Worm (Caenorhabditis elegans) whole organism, L1 larva: Measurements from ENCODE around the gene mdt-4.
A peak's percentile ranks its signal among the peaks of the same experiment; 100 is the strongest.

ENCODE experiments used
- C04F5.9 ChIP-seq: sonication (generic microtip); optimal IDR thresholded peaks from 2 replicates; lab custom pipeline; 2016; ENCODE audit warnings: missing genetic modification characterization, missing compliant biosample characterization
- C16A3.4 ChIP-seq: fragments of 150-350 bp; optimal IDR thresholded peaks from 2 replicates; lab custom pipeline; 2014; ENCODE audit warnings: missing biosample characterization, missing genetic modification characterization
- F16B12.6 ChIP-seq: fragments of 150-350 bp; optimal IDR thresholded peaks from 2 replicates; lab custom pipeline; 2014; ENCODE audit warnings: missing biosample characterization, missing genetic modification characterization
- alr-1 ChIP-seq: fragments of 200-800 bp; sonication (Bioruptor generic); optimal IDR thresholded peaks from 2 replicates; lab custom pipeline; 2018; ENCODE audit warnings: borderline replicate concordance, mild to moderate bottlenecking, missing genetic modification characterization, missing compliant biosample characterization
- ama-1 ChIP-seq: fragments of 150-350 bp; optimal IDR thresholded peaks from 2 replicates; lab custom pipeline; 2014
- blmp-1 ChIP-seq: fragments of 150-350 bp; optimal IDR thresholded peaks from 2 replicates; lab custom pipeline; 2014; ENCODE audit warnings: missing biosample characterization, missing genetic modification characterization
- ceh-8 ChIP-seq: fragments of 200-800 bp; sonication (Bioruptor generic); optimal IDR thresholded peaks from 2 replicates; lab custom pipeline; 2018; ENCODE audit warnings: mild to moderate bottlenecking, missing genetic modification characterization, moderate library complexity, missing compliant biosample characterization
- ceh-82 ChIP-seq, 3 experiments: fragments of 150-350 bp in 1 of 3; sonication (generic microtip) in 2 of 3; optimal IDR thresholded peaks; 2 replicates each; lab custom pipeline; 2014 to 2017; ENCODE audit warnings: missing biosample characterization in 3 of 3, missing genetic modification characterization in 3 of 3
- ceh-88 ChIP-seq: fragments of 200-800 bp; sonication (Bioruptor generic); IDR thresholded peaks from 2 replicates; pipeline ENCODE4 v1.3.6; 2022; ENCODE audit warnings: missing genetic modification characterization, missing compliant biosample characterization
- ceh-90 ChIP-seq: sonication (generic microtip); optimal IDR thresholded peaks from 2 replicates; lab custom pipeline; 2016; ENCODE audit warnings: missing genetic modification characterization, missing compliant biosample characterization
- ces-1 ChIP-seq: fragments of 150-350 bp; optimal IDR thresholded peaks from 2 replicates; lab custom pipeline; 2014; ENCODE audit warnings: missing biosample characterization, missing genetic modification reagents, missing genetic modification characterization
- dpl-1 ChIP-seq, 3 experiments: fragments of 150-350 bp in 2 of 3; sonication (generic microtip) in 1 of 3; optimal IDR thresholded peaks; 2 replicates each; lab custom pipeline; 2014 to 2017; ENCODE audit warnings: missing biosample characterization in 3 of 3, missing genetic modification characterization in 3 of 3, missing genetic modification reagents in 3 of 3
- efl-1 ChIP-seq, 4 experiments: fragments of 150-350 bp; optimal IDR thresholded peaks in 3 of 4; peaks in 1 of 4; 1 replicate in 1 of 4; 2 replicates in 3 of 4; lab custom pipeline; 2014; ENCODE audit warnings: missing biosample characterization in 2 of 4, missing genetic modification characterization in 2 of 4, missing genetic modification reagents in 2 of 4
- egl-13 ChIP-seq: sonication (generic microtip); optimal IDR thresholded peaks from 2 replicates; lab custom pipeline; 2016; ENCODE audit warnings: missing genotype, missing genetic modification reagents, missing genetic modification characterization, missing compliant biosample characterization
- elt-2 ChIP-seq: sonication (generic microtip); optimal IDR thresholded peaks from 2 replicates; lab custom pipeline; 2016; ENCODE audit warnings: missing genetic modification characterization, mild to moderate bottlenecking, inconsistent platforms, missing compliant biosample characterization, missing genetic modification reagents
- elt-3 ChIP-seq, 6 experiments: fragments of 150-350 bp in 1 of 6; sonication (generic microtip); optimal IDR thresholded peaks; 2 replicates each; lab custom pipeline; 2017 to 2018; ENCODE audit warnings: missing biosample characterization in 6 of 6, missing genetic modification characterization in 6 of 6, inconsistent platforms in 1 of 6
- ets-5 ChIP-seq: fragments of 200-800 bp; sonication (Bioruptor generic); IDR thresholded peaks from 2 replicates; pipeline ENCODE4 v1.3.6; 2022; ENCODE audit warnings: missing genetic modification characterization, missing compliant biosample characterization
- fkh-4 ChIP-seq: sonication (generic microtip); optimal IDR thresholded peaks from 2 replicates; lab custom pipeline; 2016; ENCODE audit warnings: missing compliant biosample characterization, missing genetic modification characterization, borderline replicate concordance
- fkh-8 ChIP-seq: sonication (generic microtip); optimal IDR thresholded peaks from 2 replicates; lab custom pipeline; 2016; ENCODE audit warnings: mild to moderate bottlenecking, missing genetic modification characterization, missing compliant biosample characterization
- fos-1 ChIP-seq: fragments of 150-350 bp; optimal IDR thresholded peaks from 2 replicates; lab custom pipeline; 2014; ENCODE audit warnings: missing biosample characterization, missing genetic modification characterization
- grh-1 ChIP-seq: fragments of 200-800 bp; sonication (Bioruptor generic); IDR thresholded peaks from 2 replicates; pipeline ENCODE4 v1.3.6; 2022; ENCODE audit warnings: missing genetic modification reagents, missing genetic modification characterization, missing compliant biosample characterization
- hlh-17 ChIP-seq: fragments of 200-800 bp; sonication (Bioruptor generic); optimal IDR thresholded peaks from 2 replicates; lab custom pipeline; 2018; ENCODE audit warnings: missing genetic modification characterization, mild to moderate bottlenecking, missing compliant biosample characterization, moderate library complexity, borderline replicate concordance
- hlh-4 ChIP-seq: sonication (generic microtip); optimal IDR thresholded peaks from 2 replicates; lab custom pipeline; 2016; ENCODE audit warnings: mild to moderate bottlenecking, missing genetic modification characterization, missing compliant biosample characterization
- irx-1 ChIP-seq: sonication (generic microtip); optimal IDR thresholded peaks from 2 replicates; lab custom pipeline; 2016; ENCODE audit warnings: missing genetic modification characterization, missing compliant biosample characterization
- isw-1 ChIP-seq: fragments of 200-800 bp; sonication (Bioruptor generic); IDR thresholded peaks from 2 replicates; pipeline ENCODE4 v1.3.6; 2022; ENCODE audit warnings: missing genetic modification characterization, missing compliant biosample characterization
- lin-13 ChIP-seq: fragments of 150-350 bp; optimal IDR thresholded peaks from 2 replicates; lab custom pipeline; 2014; ENCODE audit warnings: missing biosample characterization, missing genetic modification reagents, missing genetic modification characterization
- lin-35 ChIP-seq, 2 experiments: fragments of 150-350 bp; optimal IDR thresholded peaks; 2 replicates each; lab custom pipeline; 2014; ENCODE audit warnings: missing biosample characterization in 2 of 2, missing genetic modification characterization in 2 of 2, missing genetic modification reagents in 2 of 2
- lsy-2 ChIP-seq, 2 experiments: fragments of 150-350 bp; optimal IDR thresholded peaks; 2 replicates each; lab custom pipeline; 2014; ENCODE audit warnings: missing biosample characterization in 2 of 2, missing genetic modification characterization in 2 of 2
- mab-9 ChIP-seq: fragments of 200-800 bp; sonication (Bioruptor generic); IDR thresholded peaks from 2 replicates; pipeline ENCODE4 v1.3.6; 2022; ENCODE audit warnings: missing genetic modification reagents, missing genetic modification characterization, missing compliant biosample characterization
- mdl-1 ChIP-seq, 2 experiments: fragments of 150-350 bp; optimal IDR thresholded peaks; 2 replicates each; lab custom pipeline; 2014 to 2017; ENCODE audit warnings: missing biosample characterization in 2 of 2, missing genetic modification characterization in 2 of 2, inconsistent platforms in 1 of 2
- mep-1 ChIP-seq: fragments of 150-350 bp; optimal IDR thresholded peaks from 2 replicates; lab custom pipeline; 2014; ENCODE audit warnings: missing biosample characterization, missing genetic modification characterization
- nhr-12 ChIP-seq: sonication (generic microtip); optimal IDR thresholded peaks from 2 replicates; lab custom pipeline; 2017; ENCODE audit warnings: missing biosample characterization, missing genetic modification characterization
- nhr-47 ChIP-seq: sonication (generic microtip); optimal IDR thresholded peaks from 2 replicates; lab custom pipeline; 2016; ENCODE audit warnings: mild to moderate bottlenecking, missing genetic modification characterization, moderate library complexity, missing compliant biosample characterization
- nhr-85 ChIP-seq: sonication (generic microtip); peaks from one replicate; lab custom pipeline; 2016; ENCODE audit warnings: missing genetic modification characterization, inconsistent platforms, missing compliant biosample characterization
- pag-3 ChIP-seq: sonication (generic microtip); optimal IDR thresholded peaks from 2 replicates; lab custom pipeline; 2017; ENCODE audit warnings: missing genetic modification characterization, mild to moderate bottlenecking, missing compliant biosample characterization, antibody characterized with exemption, borderline replicate concordance; ENCODE audit not compliant: insufficient read depth
- pqm-1 ChIP-seq: sonication (generic microtip); optimal IDR thresholded peaks from 3 replicates; lab custom pipeline; 2017; ENCODE audit warnings: missing biosample characterization, missing genetic modification characterization
- rnt-1 ChIP-seq: sonication (generic microtip); optimal IDR thresholded peaks from 2 replicates; lab custom pipeline; 2016; ENCODE audit warnings: mild to moderate bottlenecking, missing genetic modification characterization, moderate library complexity, missing compliant biosample characterization
- skn-1 ChIP-seq: fragments of 150-350 bp; optimal IDR thresholded peaks from 2 replicates; lab custom pipeline; 2014; ENCODE audit warnings: missing biosample characterization, missing genetic modification characterization
- snpc-4 ChIP-seq: fragments of 150-350 bp; optimal IDR thresholded peaks from 2 replicates; lab custom pipeline; 2014; ENCODE audit warnings: missing biosample characterization, missing genetic modification characterization
- snu-23 ChIP-seq: sonication (generic microtip); optimal IDR thresholded peaks from 2 replicates; lab custom pipeline; 2016; ENCODE audit warnings: missing genetic modification characterization, missing compliant biosample characterization
- sox-4 ChIP-seq: sonication (generic microtip); optimal IDR thresholded peaks from 2 replicates; lab custom pipeline; 2016; ENCODE audit warnings: missing genetic modification characterization, missing compliant biosample characterization
- sup-37 ChIP-seq: fragments of 200-800 bp; sonication (Bioruptor generic); optimal IDR thresholded peaks from 2 replicates; lab custom pipeline; 2018; ENCODE audit warnings: mild to moderate bottlenecking, missing genetic modification characterization, missing compliant biosample characterization
- swsn-7 ChIP-seq: sonication (generic microtip); optimal IDR thresholded peaks from 2 replicates; lab custom pipeline; 2016; ENCODE audit warnings: missing genetic modification characterization, missing compliant biosample characterization
- tlp-1 ChIP-seq: fragments of 150-350 bp; optimal IDR thresholded peaks from 2 replicates; lab custom pipeline; 2014; ENCODE audit warnings: missing biosample characterization, missing genetic modification characterization
- unc-130 ChIP-seq: fragments of 150-350 bp; optimal IDR thresholded peaks from 2 replicates; lab custom pipeline; 2017; ENCODE audit warnings: missing biosample characterization, missing genetic modification characterization, inconsistent platforms
- unc-30 ChIP-seq: sonication (generic microtip); optimal IDR thresholded peaks from 2 replicates; lab custom pipeline; 2017; ENCODE audit warnings: missing biosample characterization, missing genetic modification characterization
- unc-62 ChIP-seq: fragments of 150-350 bp; optimal IDR thresholded peaks from 2 replicates; lab custom pipeline; 2014; ENCODE audit warnings: missing biosample characterization, missing genetic modification reagents, missing genetic modification characterization
- unc-86 ChIP-seq: sonication (generic microtip); optimal IDR thresholded peaks from 2 replicates; lab custom pipeline; 2016; ENCODE audit warnings: missing genetic modification characterization, missing compliant biosample characterization
- unc-98 ChIP-seq: fragments of 200-800 bp; sonication (Bioruptor generic); IDR thresholded peaks from 2 replicates; pipeline ENCODE4 v1.3.6; 2022; ENCODE audit warnings: missing genetic modification characterization, missing compliant biosample characterization
- vab-15 ChIP-seq: sonication (generic microtip); optimal IDR thresholded peaks from 2 replicates; lab custom pipeline; 2017; ENCODE audit warnings: missing genotype, mild to moderate bottlenecking, missing genetic modification characterization, missing compliant biosample characterization
- zag-1 ChIP-seq: fragments of 150-350 bp; optimal IDR thresholded peaks from 2 replicates; lab custom pipeline; 2014; ENCODE audit warnings: missing biosample characterization, missing genetic modification characterization

Gene mdt-4

DNA sequence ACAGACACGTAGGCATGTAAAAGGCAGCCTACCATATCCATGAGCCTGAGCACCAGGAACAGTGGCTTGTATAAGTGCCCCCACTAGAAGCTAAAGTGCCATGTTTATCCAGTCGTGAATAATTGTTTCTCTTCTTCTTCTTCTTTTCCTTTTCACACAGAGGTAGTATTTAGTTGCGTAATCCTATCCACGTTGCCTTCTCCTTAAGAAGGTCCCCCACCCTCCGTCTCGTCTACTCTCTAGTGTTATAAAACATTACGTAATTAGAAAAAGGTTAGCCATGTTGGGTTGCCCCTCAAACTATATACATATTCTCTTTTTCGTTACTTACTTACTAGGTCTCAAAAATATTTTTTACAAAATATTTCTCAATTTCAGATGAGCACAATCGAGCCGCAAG lies 42.9 kb upstream of the mdt-4 start:
- TF ChIP-seq nhr-47 (no peak), sox-4 (tag; lab: Kevin White, UChicago) (no peak)

DNA sequence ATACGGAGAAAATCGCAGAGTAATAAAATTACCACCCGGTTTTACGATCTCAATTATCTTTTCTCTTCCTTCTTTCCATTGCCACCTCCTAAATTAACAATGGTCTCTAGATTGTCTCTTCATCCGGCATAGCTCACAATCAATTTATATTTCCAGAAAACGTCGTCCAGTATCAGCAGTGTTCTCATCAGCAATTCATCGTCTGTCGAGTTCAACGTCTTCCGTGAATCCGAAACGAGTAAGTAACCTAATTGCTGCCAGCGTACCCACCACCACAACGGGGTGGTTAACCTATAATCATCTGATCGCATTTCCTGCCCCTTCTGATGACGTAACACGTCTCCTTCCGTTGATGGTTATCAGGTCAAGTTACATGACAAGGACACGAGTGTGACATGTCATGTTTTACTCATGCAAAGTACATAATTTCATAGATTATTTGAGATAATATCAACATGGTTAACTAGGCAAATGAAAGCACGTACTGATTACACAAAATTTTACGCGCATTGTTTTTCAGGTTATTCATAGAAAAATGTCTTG lies 42.3 kb upstream of the mdt-4 start:
- TF ChIP-seq lsy-2 (tag; optimal IDR thresholded peaks at IDR 0.05; lab: Kevin White, UChicago) (no peak), lin-35 (GFP tag; optimal IDR thresholded peaks at IDR 0.05; lab: Kevin White, UChicago) (peak in 1 of 2 experiments; percentile 55), C16A3.4 (tag; lab: Kevin White, UChicago) (no peak), ceh-82 (tag; optimal IDR thresholded peaks at IDR 0.05; lab: Kevin White, UChicago) (no peak), sup-37 (GFP tag; lab: Kevin White, UChicago) (no peak), mep-1 (tag; lab: Kevin White, UChicago) (no peak), ces-1 (GFP tag; lab: Kevin White, UChicago) (no peak), nhr-12 (no peak), snpc-4 (no peak), hlh-4 (no peak), elt-3 (tag; optimal IDR thresholded peaks at IDR 0.05; lab: Kevin White, UChicago) (peak in 1 of 6 experiments; percentile 25), fos-1 (no peak), unc-86 (tag; lab: Kevin White, UChicago) (no peak), fkh-8 (tag; lab: Kevin White, UChicago) (no peak), dpl-1 (GFP tag; optimal IDR thresholded peaks at IDR 0.05; lab: Kevin White, UChicago) (no peak), pag-3 (tag; lab: Kevin White, UChicago) (no peak), alr-1 (tag; lab: Kevin White, UChicago) (no peak), skn-1 (tag; lab: Kevin White, UChicago) (no peak), rnt-1 (tag; lab: Kevin White, UChicago) (no peak), ets-5 (GFP tag; lab: Robert Waterston, UW) (no peak), ceh-88 (no peak), lin-13 (GFP tag; lab: Kevin White, UChicago) (no peak), sox-4 (tag; lab: Kevin White, UChicago) (no peak), fkh-4 (no peak), egl-13 (tag; lab: Kevin White, UChicago) (no peak), pqm-1 (tag; lab: Kevin White, UChicago) (no peak), irx-1 (no peak), C04F5.9 (tag; lab: Kevin White, UChicago) (no peak), isw-1 (GFP tag; lab: Robert Waterston, UW) (no peak), grh-1 (GFP tag; lab: Robert Waterston, UW) (no peak), ceh-90 (tag; lab: Kevin White, UChicago) (no peak), blmp-1 (peak; percentile 33), hlh-17 (GFP tag; lab: Kevin White, UChicago) (no peak), mdl-1 (tag; optimal IDR thresholded peaks at IDR 0.05; lab: Kevin White, UChicago) (no peak), unc-98 (no peak), elt-2 (tag; lab: Kevin White, UChicago) (no peak), efl-1 (optimal IDR thresholded peaks at IDR 0.05; lab: Kevin White, UChicago) (no peak), efl-1 (GFP tag; optimal IDR thresholded peaks at IDR 0.05 in 1 of 2; lab: Kevin White, UChicago) (no peak), unc-130 (tag; lab: Kevin White, UChicago) (no peak), F16B12.6 (tag; lab: Kevin White, UChicago) (no peak), vab-15 (tag; lab: Kevin White, UChicago) (no peak), ama-1 (no peak), tlp-1 (no peak), unc-30 (no peak), zag-1 (tag; lab: Kevin White, UChicago) (no peak), snu-23 (peak; percentile 3), mab-9 (GFP tag; lab: Robert Waterston, UW) (no peak), nhr-85 (tag; lab: Kevin White, UChicago) (peak; percentile 68), ceh-8 (GFP tag; lab: Kevin White, UChicago) (no peak), swsn-7 (no peak), unc-62 (GFP tag; lab: Kevin White, UChicago) (no peak), nhr-47 (no peak)
